Fruit fly (Drosophila melanogaster): ENCODE data around the gene faf.

Gene faf

DNA sequence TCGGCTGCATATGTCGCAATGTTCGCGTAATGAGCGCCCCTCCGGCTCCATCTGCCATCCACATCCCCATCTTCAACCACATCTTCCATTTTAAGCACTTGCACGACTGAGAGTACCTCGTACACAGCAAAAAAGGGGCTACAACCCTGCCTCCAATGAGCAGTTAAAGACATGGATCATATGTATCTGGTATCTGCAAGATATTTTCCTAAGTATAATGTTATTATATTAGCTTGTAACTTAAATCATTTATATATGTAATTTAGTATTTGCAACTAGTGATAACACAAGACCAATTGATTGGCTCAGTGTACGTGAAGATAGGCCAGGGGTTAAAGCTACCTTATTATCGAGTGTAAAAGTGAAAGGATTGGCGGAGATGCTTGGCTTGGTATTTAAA is 14.1 kb upstream of the faf start (continued):
- TF ChIP-seq Ets96B (tag; optimal IDR thresholded peaks at IDR 0.05) (peak; percentile 81), Blimp-1 (GFP tag; optimal IDR thresholded peaks at IDR 0.05) (no peak), CG4318 (GFP tag; optimal IDR thresholded peaks at IDR 0.05) (peak; percentile 45), Smox (GFP tag; optimal IDR thresholded peaks at IDR 0.05) (peak; percentile 17), CG11294 (GFP tag; IDR thresholded peaks at IDR 0.05) (peak; percentile 13; the same call in 1 of the 2 replicates), Sox14 (GFP tag; optimal IDR thresholded peaks at IDR 0.05) (peak; percentile 34), CG6808 (GFP tag; optimal IDR thresholded peaks at IDR 0.05) (peak; percentile 57), CG9139 (GFP tag; optimal IDR thresholded peaks at IDR 0.05) (peak; percentile 27), acj6 (GFP tag; optimal IDR thresholded peaks at IDR 0.05) (peak; percentile 68), achi (GFP tag; optimal IDR thresholded peaks at IDR 0.05) (peak; percentile 78), cyc (GFP tag; optimal IDR thresholded peaks at IDR 0.05) (no peak), lz (GFP tag; optimal IDR thresholded peaks at IDR 0.05) (no peak), CG16779 (tag; optimal IDR thresholded peaks at IDR 0.05) (peak; percentile 31), Lpt (GFP tag; optimal IDR thresholded peaks at IDR 0.05) (peak; percentile 69), salr (GFP tag; optimal IDR thresholded peaks at IDR 0.05) (peak in 1 of 2 experiments; percentile 15), Hr4 (GFP tag; optimal IDR thresholded peaks at IDR 0.05) (peak; percentile 84), CG11902 (GFP tag; optimal IDR thresholded peaks at IDR 0.05) (peak; percentile 45), fd85E (GFP tag; optimal IDR thresholded peaks at IDR 0.05) (no peak), Eip75B (GFP tag; optimal IDR thresholded peaks at IDR 0.05) (peak; percentile 59), CG32006 (GFP tag; optimal IDR thresholded peaks at IDR 0.05) (peak; percentile 81), CG8119 (GFP tag; IDR thresholded peaks at IDR 0.05) (peak; percentile 67; the same call in 2 of the 3 replicates), CG11762 (GFP tag; optimal IDR thresholded peaks at IDR 0.05; ENCODE audit: insufficient read depth) (peak; percentile 68), Gug (GFP tag; IDR thresholded peaks at IDR 0.05) (peak; percentile 62), CG1621 (tag; optimal IDR thresholded peaks at IDR 0.05) (peak; percentile 62), Eip93F (GFP tag; optimal IDR thresholded peaks at IDR 0.05) (no peak), dsx (GFP tag; optimal IDR thresholded peaks at IDR 0.05; ENCODE audit: poor library complexity, severe bottlenecking) (no peak), topi (GFP tag; optimal IDR thresholded peaks at IDR 0.05) (peak; percentile 28), CG6854 (GFP tag; optimal IDR thresholded peaks at IDR 0.05) (no peak), Hr39 (GFP tag; optimal IDR thresholded peaks at IDR 0.05) (no peak), spab (GFP tag; optimal IDR thresholded peaks at IDR 0.05) (peak; percentile 58), CG6163 (GFP tag; IDR thresholded peaks at IDR 0.05) (peak; percentile 80; the same call in 2 of the 3 replicates), Ets21C (GFP tag; optimal IDR thresholded peaks at IDR 0.05) (no peak), Hr38 (GFP tag; optimal IDR thresholded peaks at IDR 0.05) (no peak), ss (GFP tag; optimal IDR thresholded peaks at IDR 0.05) (peak in 1 of 2 experiments; percentile 75), svp (GFP tag) (peak; percentile 69)

DNA sequence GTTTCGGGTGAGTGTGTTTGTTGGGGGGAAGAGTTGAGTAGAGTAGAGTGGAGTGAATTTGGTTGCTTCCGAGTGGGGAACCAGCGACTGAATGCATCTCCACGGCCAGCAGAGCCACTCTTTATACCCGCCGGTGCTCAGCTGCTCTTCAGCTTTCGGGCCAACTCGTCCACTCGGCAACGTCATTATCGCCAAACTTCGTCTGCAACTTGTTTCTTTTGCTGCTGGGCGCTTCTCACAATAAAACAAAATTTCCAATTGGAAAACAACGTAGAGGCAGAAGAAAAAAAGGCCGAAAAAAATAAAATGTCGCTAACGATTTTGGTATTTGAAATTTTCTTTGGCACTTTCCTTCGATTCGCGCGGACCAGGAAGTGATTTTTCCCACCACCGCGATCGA is 12.1 kb upstream of the faf start, which contains the start of gene CG2150:
TSS of gene CG2150 (minus strand) at position 101 of the 400 bp plus-strand sequence.
- TF ChIP-seq CG6276 (GFP tag; optimal IDR thresholded peaks at IDR 0.05) = peak; percentile 48
- TF ChIP-seq eg (GFP tag; IDR thresholded peaks at IDR 0.05) = peak; percentile 36; the same call in 1 of the 3 replicates
- no peak for TF ChIP-seq Eip93F (GFP tag; optimal IDR thresholded peaks at IDR 0.05)
- 0 out of 2 replicates have a peak, but pooled peaks have one; percentile 19 for TF ChIP-seq CG15336 (GFP tag; IDR thresholded peaks at IDR 0.05)

- TF ChIP-seq Ets96B (tag; optimal IDR thresholded peaks at IDR 0.05) = no peak
These were observed 11.7 kb upstream of the faf start for dm6 chr3R:31765145-31765544.

Data from whole organism, prepupa.